Fruit fly (Drosophila melanogaster) ovary, adult (tissue): ENCODE measurements around the gene Rpt5.
A peak's percentile ranks its signal among the peaks of the same experiment; 100 is the strongest.

ENCODE experiments used
- CG17801 ChIP-seq: fragments of 200-800 bp; optimal IDR thresholded peaks from 2 replicates; lab custom pipeline; 2019; ENCODE audit warnings: missing biosample characterization, mild to moderate bottlenecking, missing genetic modification characterization, moderate library complexity; ENCODE audit not compliant: partially characterized antibody

Rpt5 gene

dm6 chr3R:23783961-23784360 is 31.3 kb downstream of the Rpt5 start:
- no peak for TF ChIP-seq CG17801 (GFP tag; lab: Kevin White, UChicago)

dm6 chr3R:23784925-23785680 is 32.4 kb downstream of the Rpt5 start:
- no peak for TF ChIP-seq CG17801 (GFP tag; lab: Kevin White, UChicago)

dm6 chr3R:23786768-23787631 is 34.3 kb downstream of the Rpt5 start:
- TF ChIP-seq CG17801 (GFP tag; lab: Kevin White, UChicago), result peak; percentile 77

dm6 chr3R:23787632-23787960 is 34.9 kb downstream of the Rpt5 start:
- no peak for TF ChIP-seq CG17801 (GFP tag; lab: Kevin White, UChicago)

dm6 chr3R:23788406-23789021 is 35.8 kb downstream of the Rpt5 start:
- TF ChIP-seq CG17801 (GFP tag; lab: Kevin White, UChicago), result no peak

dm6 chr3R:23789584-23789983 is 36.9 kb downstream of the Rpt5 start:
- TF ChIP-seq CG17801 (GFP tag; lab: Kevin White, UChicago), result no peak

dm6 chr3R:23790483-23791175 is 38.0 kb downstream of the Rpt5 start:
- TF ChIP-seq CG17801 (GFP tag; lab: Kevin White, UChicago), result peak; percentile 29

dm6 chr3R:23791491-23791890 is 38.8 kb downstream of the Rpt5 start:
- no peak for TF ChIP-seq CG17801 (GFP tag; lab: Kevin White, UChicago)

- peak; percentile 30 for TF ChIP-seq CG17801 (GFP tag; lab: Kevin White, UChicago)
Observed at dm6 chr3R:23803668-23804067, 51.0 kb downstream of the Rpt5 start, which contains the start of gene CG34355. CG34355 (plus strand) TSS chr3R:23803859.
